Fruit fly (Drosophila melanogaster): ENCODE measurements around the gene Ilp1.
A peak's percentile ranks its signal among the peaks of the same experiment; 100 is the strongest.
"Not testable (repeated sequence)": the region's sequence is repeated elsewhere in the genome, so short reads cannot be mapped to it uniquely, and the experiment has no call there.

The Ilp1 gene

DNA sequence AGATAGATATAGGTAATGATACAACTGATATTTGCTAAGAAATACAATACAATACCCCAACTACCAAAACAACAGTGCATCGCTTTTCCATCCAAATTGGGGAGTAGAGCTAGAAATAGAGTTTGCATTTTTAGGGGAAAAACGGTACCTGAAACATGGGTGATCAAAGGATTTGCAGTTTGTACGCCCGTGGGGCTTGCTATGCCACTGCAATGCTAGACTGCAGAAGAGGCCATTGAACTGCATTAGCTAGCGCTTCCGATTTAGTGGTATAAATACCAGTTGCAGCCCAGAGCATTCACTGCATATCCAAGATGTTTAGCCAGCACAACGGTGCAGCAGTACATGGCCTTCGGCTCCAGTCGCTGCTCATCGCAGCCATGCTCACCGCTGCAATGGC is at the start of gene Ilp1:
TSS of gene Ilp1 (plus strand) at position 301 of the 400 bp plus-strand sequence.
- not testable (repeated sequence) for TF ChIP-seq CTCF, CG8478 (optimal IDR thresholded peaks at IDR 0.05)

- TF ChIP-seq CTCF (optimal IDR thresholded peaks at IDR 0.05) (peak; percentile 89 to 90), CG8478 (optimal IDR thresholded peaks at IDR 0.05) (no peak)
Observed at dm6 chr3L:9751625-9752024, 46.6 kb upstream of the Ilp1 start.

dm6 chr3L:9760151-9760749 is 38.0 kb upstream of the Ilp1 start, which contains the start of gene CG42268:
CG42268 (minus strand) TSS chr3L:9760395.
- TF ChIP-seq CG8478 (optimal IDR thresholded peaks at IDR 0.05), result no peak
- no peak for TF ChIP-seq CTCF (optimal IDR thresholded peaks at IDR 0.05)

- TF ChIP-seq CG8478 (optimal IDR thresholded peaks at IDR 0.05), result no peak
- TF ChIP-seq CTCF (optimal IDR thresholded peaks at IDR 0.05), result no peak
Observed at dm6 chr3L:9762036-9762597, 36.1 kb upstream of the Ilp1 start.

DNA sequence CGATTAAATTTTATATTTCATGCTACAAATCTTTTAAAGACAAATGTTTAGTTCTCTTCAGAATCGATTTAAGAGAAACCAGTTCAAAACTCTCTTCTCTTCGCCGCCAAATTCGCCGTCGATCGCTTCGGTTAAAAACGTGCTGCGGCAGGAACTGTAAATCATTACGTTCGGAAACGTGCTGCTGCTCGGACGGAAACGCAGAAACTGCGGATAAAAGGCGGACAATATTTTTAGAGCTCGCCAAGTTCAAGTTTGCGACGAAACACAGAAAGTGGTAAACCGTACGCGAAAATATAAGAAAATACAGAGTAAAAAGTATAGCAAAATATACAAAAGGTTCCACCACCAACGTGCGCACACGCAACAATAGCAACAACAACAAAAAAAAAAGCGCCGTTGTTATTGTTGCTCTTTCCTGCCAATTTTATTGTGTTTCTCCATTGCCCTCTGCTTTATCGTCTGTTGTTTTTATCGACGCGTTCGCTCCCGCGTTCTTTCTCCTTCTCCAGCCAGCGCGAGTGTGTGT is 34.8 kb upstream of the Ilp1 start, which contains the start of gene Ae2:
TSS of gene Ae2 (plus strand) at position 156 of the 529 bp plus-strand sequence.
- TF ChIP-seq CG8478 (optimal IDR thresholded peaks at IDR 0.05), result no peak
- no peak for TF ChIP-seq CTCF (optimal IDR thresholded peaks at IDR 0.05)

DNA sequence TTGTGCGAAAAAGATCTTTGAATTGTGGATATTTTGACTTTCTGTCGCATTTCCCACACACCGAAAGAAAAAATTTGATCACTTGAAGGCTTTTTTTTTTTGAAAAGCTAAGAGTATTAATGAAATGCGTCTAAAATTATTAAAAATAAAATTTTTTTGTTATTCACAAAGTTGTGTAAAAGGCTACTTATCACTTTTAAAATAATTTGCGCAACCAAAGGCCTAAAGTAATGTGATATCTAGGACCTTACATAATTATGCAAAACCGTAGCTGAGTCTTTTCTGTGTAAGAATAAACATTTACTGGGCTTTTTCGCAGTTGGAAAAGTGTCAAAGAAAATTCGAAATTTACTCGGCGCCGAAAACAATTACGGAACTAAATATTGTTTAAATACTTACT is 33.9 kb upstream of the Ilp1 start:
- no peak for TF ChIP-seq CG8478 (optimal IDR thresholded peaks at IDR 0.05)

- TF ChIP-seq CTCF (optimal IDR thresholded peaks at IDR 0.05) (no peak), CG8478 (optimal IDR thresholded peaks at IDR 0.05) (no peak)
Observed at dm6 chr3L:9764915-9765709, 33.1 kb upstream of the Ilp1 start.

- TF ChIP-seq CG8478 (optimal IDR thresholded peaks at IDR 0.05) (no peak), CTCF (optimal IDR thresholded peaks at IDR 0.05) (no peak)
Observed at dm6 chr3L:9765710-9766005, 32.6 kb upstream of the Ilp1 start.

- no peak for TF ChIP-seq CTCF (optimal IDR thresholded peaks at IDR 0.05)
- TF ChIP-seq CG8478 (optimal IDR thresholded peaks at IDR 0.05), result no peak
Observed at dm6 chr3L:9766364-9766763, 31.9 kb upstream of the Ilp1 start.

DNA sequence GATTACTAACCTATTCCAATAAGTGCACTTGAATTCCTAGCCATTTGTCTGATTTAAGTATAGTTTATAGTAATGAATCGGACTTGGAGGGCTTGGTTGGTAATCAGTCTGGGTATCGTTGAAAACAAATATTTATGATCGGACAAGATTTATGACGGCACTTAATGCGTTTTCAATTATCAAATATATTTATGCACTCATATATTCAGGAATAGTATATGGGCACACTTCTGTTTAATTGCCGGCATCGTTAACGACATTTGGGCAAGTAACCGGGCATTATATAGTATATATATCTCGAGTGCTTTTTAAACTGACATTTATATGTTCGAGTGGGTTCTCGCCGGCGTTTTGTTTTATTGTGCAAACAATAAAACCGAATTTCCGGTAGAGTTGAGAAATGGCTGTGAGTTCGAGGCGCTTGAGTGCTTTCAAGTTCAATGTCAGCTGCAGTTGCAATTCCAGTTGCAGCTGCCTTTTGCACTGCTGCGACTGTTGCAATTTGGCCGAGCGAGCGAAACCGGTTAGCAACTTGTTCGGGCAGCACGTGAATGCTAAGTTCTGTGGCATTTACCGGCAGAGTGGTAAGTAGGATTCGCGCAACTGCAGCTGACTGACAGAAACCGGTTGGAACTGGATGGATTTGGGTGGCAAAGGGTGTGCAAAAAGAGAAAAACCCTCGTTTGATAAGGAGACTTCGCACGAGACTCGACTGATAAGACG is 30.4 kb upstream of the Ilp1 start:
- TF ChIP-seq CTCF (optimal IDR thresholded peaks at IDR 0.05), result no peak
- TF ChIP-seq CG8478 (optimal IDR thresholded peaks at IDR 0.05), result no peak

DNA sequence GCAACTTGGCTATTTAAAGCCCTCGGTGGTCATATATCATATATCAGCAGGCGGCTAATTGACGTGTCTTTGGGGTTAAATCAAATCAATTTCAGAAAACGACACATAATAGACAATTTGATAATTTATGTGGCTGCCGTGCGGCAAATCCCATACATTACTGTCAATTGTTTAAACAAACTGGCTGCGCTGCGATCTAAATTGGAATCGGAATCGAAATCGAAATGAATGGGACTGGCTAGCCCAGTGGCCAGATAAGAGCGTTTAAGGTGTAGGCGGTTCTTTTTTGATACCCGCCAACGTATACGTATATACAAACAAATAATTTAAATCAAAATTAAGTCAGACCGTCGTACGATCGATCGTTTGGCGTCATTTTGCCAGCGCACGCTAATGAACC is 29.8 kb upstream of the Ilp1 start:
- TF ChIP-seq CTCF (optimal IDR thresholded peaks at IDR 0.05), result no peak
- no peak for TF ChIP-seq CG8478 (optimal IDR thresholded peaks at IDR 0.05)

DNA sequence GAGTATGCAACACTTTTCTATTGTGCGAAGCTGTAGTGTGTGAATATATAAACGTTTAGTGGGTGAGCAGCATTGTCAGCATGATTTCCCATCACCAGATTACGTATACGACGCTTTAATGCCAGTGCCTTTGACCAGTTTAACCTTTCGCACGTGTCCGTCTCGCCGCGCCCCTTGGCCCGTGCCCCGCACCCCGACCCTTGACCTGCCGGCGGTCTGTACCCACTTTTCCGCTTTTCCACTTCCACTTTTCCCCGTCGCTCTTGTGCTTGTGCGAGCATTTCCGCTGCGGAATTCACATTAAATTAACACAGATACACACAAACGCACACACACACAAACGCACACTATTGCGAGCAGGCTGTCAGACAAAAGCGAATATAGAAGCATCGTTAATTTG is 22.5 kb upstream of the Ilp1 start:
- TF ChIP-seq CTCF (optimal IDR thresholded peaks at IDR 0.05) (no peak), CG8478 (optimal IDR thresholded peaks at IDR 0.05) (no peak)

DNA sequence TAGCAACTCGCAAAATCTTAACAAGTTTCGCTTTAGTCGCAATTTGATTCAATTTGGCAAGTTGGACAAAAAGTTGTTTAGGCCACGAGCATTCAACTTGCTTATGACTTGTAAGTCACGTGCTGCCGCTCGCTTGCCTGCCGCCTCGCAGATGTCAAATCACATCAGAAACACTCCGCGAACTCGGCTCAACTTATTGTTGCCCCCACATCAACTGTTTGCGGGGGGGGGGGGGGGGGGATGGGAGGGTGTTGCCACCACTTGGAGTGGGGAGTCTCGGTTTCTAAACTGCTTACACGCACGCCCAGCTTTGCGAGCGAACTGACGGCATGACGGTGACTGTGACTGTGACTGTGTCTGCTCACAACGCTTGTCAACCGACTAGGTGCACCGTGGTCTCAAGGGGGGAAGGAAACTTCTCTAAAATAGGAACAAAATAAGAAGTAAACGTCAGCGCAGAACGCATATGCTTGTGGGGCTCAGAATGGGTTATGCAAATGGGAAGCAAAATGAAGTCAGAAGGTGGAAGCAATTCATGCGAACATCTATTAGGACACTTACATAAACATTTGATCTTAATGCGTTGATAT is 21.3 kb upstream of the Ilp1 start:
- TF ChIP-seq CG8478 (optimal IDR thresholded peaks at IDR 0.05), result no peak
- no peak for TF ChIP-seq CTCF (optimal IDR thresholded peaks at IDR 0.05)

- no peak for TF ChIP-seq CTCF (optimal IDR thresholded peaks at IDR 0.05)
- no peak for TF ChIP-seq CG8478 (optimal IDR thresholded peaks at IDR 0.05)
Observed at dm6 chr3L:9786746-9787145, 11.5 kb upstream of the Ilp1 start, which contains the start of gene CG32052. CG32052 (plus strand) TSS chr3L:9787046.

DNA sequence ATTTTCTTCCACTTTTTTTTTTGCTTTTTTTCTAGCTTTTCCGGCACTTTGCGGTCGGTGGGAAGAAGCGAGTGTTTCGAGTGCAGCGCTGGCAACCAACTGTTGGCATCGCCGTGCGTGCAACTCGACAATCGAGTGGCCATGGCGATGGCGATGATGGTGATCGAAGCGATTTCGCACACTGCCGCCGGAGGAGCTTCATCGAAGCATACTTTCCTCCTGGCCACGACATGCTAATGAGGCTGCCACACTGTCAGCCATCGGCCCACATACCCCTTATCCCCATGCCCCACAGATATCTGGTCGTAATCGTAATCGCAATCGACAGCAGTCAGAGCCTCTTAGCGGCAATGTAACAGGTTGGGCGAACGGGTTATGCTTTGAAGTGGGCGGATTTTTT is 633 bp upstream of the Ilp1 start, which contains the start of gene Zasp67:
TSS of gene Zasp67 (minus strand) at position 101 of the 400 bp plus-strand sequence.
- no peak for TF ChIP-seq CG8478 (optimal IDR thresholded peaks at IDR 0.05)
- no peak for TF ChIP-seq CTCF (optimal IDR thresholded peaks at IDR 0.05)
